Worm (Caenorhabditis elegans) whole organism, L4/young adult: ENCODE measurements around the gene Y43F8B.23.

Experiments
- W03F9.2 ChIP-seq: fragments of 150-350 bp; optimal IDR thresholded peaks from 2 replicates; lab custom pipeline; 2014; ENCODE audit warnings: missing biosample characterization, missing genetic modification characterization
- dao-5 ChIP-seq: sonication (generic microtip); optimal IDR thresholded peaks from 2 replicates; lab custom pipeline; 2016; ENCODE audit warnings: missing genotype, missing genetic modification characterization, moderate library complexity, missing compliant biosample characterization
- him-1 ChIP-seq: sonication (generic microtip); optimal IDR thresholded peaks from 2 replicates; lab custom pipeline; 2016; ENCODE audit warnings: missing genotype, missing genetic modification reagents, missing genetic modification characterization, missing compliant biosample characterization

DNA sequence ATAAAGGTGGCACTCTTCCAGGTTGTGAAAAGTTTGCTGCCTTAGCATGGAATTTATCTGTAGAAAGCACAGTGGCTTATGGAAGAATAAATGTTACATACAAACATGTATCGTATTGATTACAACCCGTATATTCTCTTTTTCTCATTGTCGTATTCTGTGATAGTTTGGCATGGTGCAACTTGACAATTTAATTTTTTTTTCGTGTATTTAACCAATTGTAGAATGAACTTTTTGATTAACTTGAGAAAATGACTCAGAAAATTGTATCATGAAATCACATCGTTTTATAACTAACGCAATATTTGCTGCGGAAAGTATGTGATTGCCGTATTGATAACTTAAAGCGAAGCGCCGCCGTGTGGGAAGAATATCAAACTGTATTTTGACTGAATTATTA, 10.3 kb downstream of the Y43F8B.23 start, which contains the start of gene Y43F8B.24:
- no peak for TF ChIP-seq dao-5 (tag; lab: Kevin White, UChicago)
- no peak for TF ChIP-seq him-1 (tag; lab: Kevin White, UChicago)
- no peak for TF ChIP-seq W03F9.2 (tag; lab: Kevin White, UChicago)
